Fruit fly (Drosophila melanogaster) whole organism, embryonic: ENCODE data around the gene CG34325.

Experiments
- CG10209 ChIP-seq: fragments of 200-800 bp; sonication (Bioruptor generic); optimal IDR thresholded peaks from 3 replicates; lab custom pipeline; 2017; ENCODE audit warnings: missing biosample characterization, mild to moderate bottlenecking, missing genetic modification characterization, missing genetic modification reagents
- CG11247 ChIP-seq: fragments of 200-800 bp; sonication (Bioruptor generic); IDR thresholded peaks from 2 replicates; pipeline ENCODE4 v1.3.6; 2022; ENCODE audit warnings: missing biosample characterization, missing genetic modification characterization
- CG11398 ChIP-seq: fragments of 200-800 bp; sonication (Bioruptor generic); optimal IDR thresholded peaks from 2 replicates; lab custom pipeline; 2016; ENCODE audit warnings: missing biosample characterization, missing genetic modification characterization
- CG12104 ChIP-seq: fragments of 200-800 bp; sonication (Bioruptor generic); optimal IDR thresholded peaks from 3 replicates; lab custom pipeline; 2016; ENCODE audit warnings: missing biosample characterization, missing genetic modification characterization
- CG1529 ChIP-seq: fragments of 200-800 bp; sonication (Bioruptor generic); optimal IDR thresholded peaks from 3 replicates; lab custom pipeline; 2018; ENCODE audit warnings: missing biosample characterization, missing genetic modification characterization
- CG1602 ChIP-seq: fragments of 200-800 bp; sonication (Bioruptor generic); optimal IDR thresholded peaks from 3 replicates; lab custom pipeline; 2016; ENCODE audit warnings: missing biosample characterization, missing genetic modification characterization
- CG17361 ChIP-seq: fragments of 200-800 bp; sonication (Bioruptor generic); IDR thresholded peaks from 3 replicates; pipeline ENCODE4 v1.3.6; 2022; ENCODE audit warnings: missing biosample characterization, missing genetic modification characterization
- CG17802 ChIP-seq: fragments of 200-800 bp; sonication (Bioruptor generic); optimal IDR thresholded peaks from 2 replicates; lab custom pipeline; 2018; ENCODE audit warnings: missing biosample characterization, mild to moderate bottlenecking, missing genetic modification characterization, moderate library complexity
- CG17829 ChIP-seq: fragments of 200-800 bp; optimal IDR thresholded peaks from 2 replicates; lab custom pipeline; 2019; ENCODE audit warnings: missing biosample characterization, mild to moderate bottlenecking, missing genetic modification characterization, moderate library complexity
- CG17912 ChIP-seq: fragments of 200-800 bp; sonication (Bioruptor generic); optimal IDR thresholded peaks from 2 replicates; lab custom pipeline; 2018; ENCODE audit warnings: missing biosample characterization, mild to moderate bottlenecking, missing genetic modification characterization
- CG18011 ChIP-seq: fragments of 200-800 bp; sonication (Bioruptor generic); optimal IDR thresholded peaks from 2 replicates; lab custom pipeline; 2017; ENCODE audit warnings: missing biosample characterization, missing genetic modification characterization, mild to moderate bottlenecking, moderate library complexity, missing genotype
- CG18599 ChIP-seq: fragments of 200-800 bp; sonication (Bioruptor generic); optimal IDR thresholded peaks from 3 replicates; lab custom pipeline; 2017; ENCODE audit warnings: missing biosample characterization, missing genetic modification characterization, mild to moderate bottlenecking, moderate library complexity, missing genetic modification reagents
- CG30403 ChIP-seq: fragments of 200-800 bp; sonication (Bioruptor generic); optimal IDR thresholded peaks from 3 replicates; lab custom pipeline; 2016; ENCODE audit warnings: missing biosample characterization, missing genetic modification characterization
- CG34224 ChIP-seq: fragments of 200-800 bp; sonication (Bioruptor generic); IDR thresholded peaks from 3 replicates; pipeline ENCODE4 v1.3.6; 2022; ENCODE audit warnings: missing biosample characterization, missing genetic modification characterization; ENCODE audit not compliant: partially characterized antibody
- CG34422 ChIP-seq: fragments of 200-800 bp; sonication (Bioruptor generic); IDR thresholded peaks from 3 replicates; pipeline ENCODE4 v1.3.6; 2022; ENCODE audit warnings: missing biosample characterization, missing genetic modification characterization
- CG4730 ChIP-seq: fragments of 200-800 bp; sonication (Bioruptor generic); IDR thresholded peaks from 2 replicates; pipeline ENCODE4 v1.3.6; 2022; ENCODE audit warnings: missing biosample characterization, missing genetic modification characterization
- CG6654 ChIP-seq: fragments of 200-800 bp; sonication (Bioruptor generic); optimal IDR thresholded peaks from 2 replicates; lab custom pipeline; 2017; ENCODE audit warnings: missing biosample characterization, mild to moderate bottlenecking, missing genetic modification characterization
- CG7271 ChIP-seq: fragments of 200-800 bp; sonication (Bioruptor generic); optimal IDR thresholded peaks from 2 replicates; lab custom pipeline; 2018; ENCODE audit warnings: missing biosample characterization, mild to moderate bottlenecking, missing genetic modification characterization, moderate library complexity
- CG7556 ChIP-seq: fragments of 200-800 bp; sonication (Bioruptor generic); optimal IDR thresholded peaks from 2 replicates; lab custom pipeline; 2017; ENCODE audit warnings: missing biosample characterization, mild to moderate bottlenecking, missing genetic modification characterization
- CG7786 ChIP-seq: fragments of 200-800 bp; sonication (Bioruptor generic); optimal IDR thresholded peaks from 2 replicates; lab custom pipeline; 2016; ENCODE audit warnings: missing biosample characterization, missing genetic modification characterization
- Doc3 ChIP-seq: fragments of 200-800 bp; sonication (Bioruptor generic); IDR thresholded peaks from 3 replicates; pipeline ENCODE4 v1.3.6; 2022; ENCODE audit warnings: missing biosample characterization, missing genetic modification characterization; ENCODE audit not compliant: partially characterized antibody
- E2f1 ChIP-seq: fragments of 200-800 bp; sonication (Bioruptor generic); IDR thresholded peaks from 2 replicates; pipeline ENCODE4 v1.3.6; 2022; ENCODE audit warnings: missing biosample characterization, missing genetic modification characterization
- Hr51 ChIP-seq, 2 experiments: fragments of 200-800 bp; sonication (Bioruptor generic); optimal IDR thresholded peaks; 2 replicates in 1 of 2; 3 replicates in 1 of 2; lab custom pipeline; 2016 to 2018; ENCODE audit warnings: missing biosample characterization in 2 of 2, missing genetic modification characterization in 2 of 2, mild to moderate bottlenecking in 1 of 2, moderate library complexity in 1 of 2
- Jarid2 ChIP-seq: fragments of 200-800 bp; sonication (Bioruptor generic); optimal IDR thresholded peaks from 3 replicates; lab custom pipeline; 2017; ENCODE audit warnings: mild to moderate bottlenecking, missing biosample characterization, missing genetic modification reagents, missing genetic modification characterization
- Lhr ChIP-seq: fragments of 200-800 bp; sonication (Bioruptor generic); optimal IDR thresholded peaks from 3 replicates; lab custom pipeline; 2017; ENCODE audit warnings: mild to moderate bottlenecking, missing biosample characterization, missing genetic modification reagents, missing genetic modification characterization
- Lim3 ChIP-seq: fragments of 200-800 bp; sonication (Bioruptor generic); IDR thresholded peaks from 2 replicates; pipeline ENCODE4 v1.3.6; 2022; ENCODE audit warnings: missing biosample characterization, missing genetic modification characterization
- Med ChIP-seq: fragments of 200-800 bp; sonication (Bioruptor generic); peaks from one replicate; lab custom pipeline; 2016; ENCODE audit warnings: missing biosample characterization, missing genetic modification characterization, mild to moderate bottlenecking, inconsistent platforms, moderate library complexity
- Neu2 ChIP-seq: fragments of 200-800 bp; sonication (Bioruptor generic); optimal IDR thresholded peaks from 3 replicates; lab custom pipeline; 2016; ENCODE audit warnings: missing biosample characterization, missing genetic modification characterization, borderline replicate concordance
- Opbp ChIP-seq: fragments of 200-800 bp; sonication (Bioruptor generic); IDR thresholded peaks from 3 replicates; pipeline ENCODE4 v1.3.6; 2022; ENCODE audit warnings: missing biosample characterization, missing genetic modification characterization; ENCODE audit not compliant: partially characterized antibody
- Ravus ChIP-seq: fragments of 200-800 bp; sonication (Bioruptor generic); IDR thresholded peaks from 2 replicates; pipeline ENCODE4 v1.3.6; 2022; ENCODE audit warnings: missing biosample characterization, missing genetic modification characterization
- Spps ChIP-seq: fragments of 200-800 bp; sonication (Bioruptor generic); optimal IDR thresholded peaks from 2 replicates; lab custom pipeline; 2018; ENCODE audit warnings: missing biosample characterization, mild to moderate bottlenecking, missing genetic modification characterization
- Sry-δ ChIP-seq: fragments of 200-800 bp; sonication (Bioruptor generic); optimal IDR thresholded peaks from 2 replicates; lab custom pipeline; 2016; ENCODE audit warnings: missing biosample characterization, missing genetic modification characterization
- Vsx1 ChIP-seq: fragments of 200-800 bp; sonication (Bioruptor generic); optimal IDR thresholded peaks from 2 replicates; lab custom pipeline; 2017; ENCODE audit warnings: missing biosample characterization, mild to moderate bottlenecking, missing genetic modification characterization, missing genetic modification reagents
- bsh ChIP-seq, 2 experiments: fragments of 200-800 bp; sonication (Bioruptor generic); optimal IDR thresholded peaks; 2 replicates each; lab custom pipeline; 2017 to 2018; ENCODE audit warnings: mild to moderate bottlenecking in 2 of 2, missing biosample characterization in 2 of 2, missing genetic modification characterization in 2 of 2, moderate library complexity in 1 of 2
- dimm ChIP-seq: fragments of 200-800 bp; sonication (Bioruptor generic); IDR thresholded peaks from 2 replicates; pipeline ENCODE4 v1.3.6; 2022; ENCODE audit warnings: missing biosample characterization, missing genetic modification characterization
- gfzf ChIP-seq: fragments of 200-800 bp; sonication (Bioruptor generic); optimal IDR thresholded peaks from 2 replicates; lab custom pipeline; 2016; ENCODE audit warnings: missing biosample characterization, mild to moderate bottlenecking, missing genetic modification characterization, moderate library complexity
- ken ChIP-seq: fragments of 200-800 bp; sonication (Bioruptor generic); IDR thresholded peaks from 3 replicates; pipeline ENCODE4 v1.3.6; 2022; ENCODE audit warnings: missing biosample characterization, missing genetic modification characterization
- knrl ChIP-seq: fragments of 200-800 bp; sonication (Bioruptor generic); IDR thresholded peaks from 3 replicates; pipeline ENCODE4 v1.3.6; 2022; ENCODE audit warnings: missing biosample characterization, missing genetic modification characterization; ENCODE audit not compliant: partially characterized antibody
- luna ChIP-seq: fragments of 200-800 bp; sonication (Bioruptor generic); optimal IDR thresholded peaks from 2 replicates; lab custom pipeline; 2016; ENCODE audit warnings: missing biosample characterization, missing genetic modification characterization
- nau ChIP-seq: fragments of 200-800 bp; sonication (Bioruptor generic); optimal IDR thresholded peaks from 3 replicates; lab custom pipeline; 2017; ENCODE audit warnings: missing biosample characterization, mild to moderate bottlenecking, missing genetic modification characterization, missing genetic modification reagents
- prd ChIP-seq, 3 experiments: fragments of >200 bp in 2 of 3; fragments of 200-800 bp in 1 of 3; sonication (Bioruptor generic) in 1 of 3; optimal IDR thresholded peaks in 2 of 3; IDR thresholded peaks in 1 of 3; 2 replicates in 2 of 3; 3 replicates in 1 of 3; pipeline versions ENCODE4 v1.3.6 to Lab custom; 2017 to 2022; ENCODE audit warnings: missing biosample characterization in 1 of 3, missing genetic modification characterization in 1 of 3
- sc ChIP-seq, 3 experiments: fragments of >200 bp in 2 of 3; fragments of 200-800 bp in 1 of 3; sonication (Bioruptor generic) in 1 of 3; optimal IDR thresholded peaks; 2 replicates in 2 of 3; 3 replicates in 1 of 3; lab custom pipeline; 2017; ENCODE audit warnings: mild to moderate bottlenecking in 1 of 3, missing biosample characterization in 1 of 3, missing genetic modification characterization in 1 of 3, missing genetic modification reagents in 1 of 3
- slbo ChIP-seq: fragments of 200-800 bp; sonication (Bioruptor generic); IDR thresholded peaks from 2 replicates; pipeline ENCODE4 v1.3.6; 2022; ENCODE audit warnings: missing biosample characterization, missing genetic modification characterization
- unc-4 ChIP-seq: fragments of 200-800 bp; sonication (Bioruptor generic); IDR thresholded peaks from 2 replicates; pipeline ENCODE4 v1.3.6; 2022; ENCODE audit warnings: missing biosample characterization, missing genetic modification characterization; ENCODE audit not compliant: partially characterized antibody
- vvl ChIP-seq: fragments of 200-800 bp; sonication (Bioruptor generic); IDR thresholded peaks from 2 replicates; pipeline ENCODE4 v1.3.6; 2022; ENCODE audit warnings: missing biosample characterization, missing genetic modification characterization
- zf30C ChIP-seq: fragments of 200-800 bp; sonication (Bioruptor generic); optimal IDR thresholded peaks from 3 replicates; lab custom pipeline; 2018; ENCODE audit warnings: missing biosample characterization, mild to moderate bottlenecking, missing genetic modification characterization

Gene CG34325

DNA sequence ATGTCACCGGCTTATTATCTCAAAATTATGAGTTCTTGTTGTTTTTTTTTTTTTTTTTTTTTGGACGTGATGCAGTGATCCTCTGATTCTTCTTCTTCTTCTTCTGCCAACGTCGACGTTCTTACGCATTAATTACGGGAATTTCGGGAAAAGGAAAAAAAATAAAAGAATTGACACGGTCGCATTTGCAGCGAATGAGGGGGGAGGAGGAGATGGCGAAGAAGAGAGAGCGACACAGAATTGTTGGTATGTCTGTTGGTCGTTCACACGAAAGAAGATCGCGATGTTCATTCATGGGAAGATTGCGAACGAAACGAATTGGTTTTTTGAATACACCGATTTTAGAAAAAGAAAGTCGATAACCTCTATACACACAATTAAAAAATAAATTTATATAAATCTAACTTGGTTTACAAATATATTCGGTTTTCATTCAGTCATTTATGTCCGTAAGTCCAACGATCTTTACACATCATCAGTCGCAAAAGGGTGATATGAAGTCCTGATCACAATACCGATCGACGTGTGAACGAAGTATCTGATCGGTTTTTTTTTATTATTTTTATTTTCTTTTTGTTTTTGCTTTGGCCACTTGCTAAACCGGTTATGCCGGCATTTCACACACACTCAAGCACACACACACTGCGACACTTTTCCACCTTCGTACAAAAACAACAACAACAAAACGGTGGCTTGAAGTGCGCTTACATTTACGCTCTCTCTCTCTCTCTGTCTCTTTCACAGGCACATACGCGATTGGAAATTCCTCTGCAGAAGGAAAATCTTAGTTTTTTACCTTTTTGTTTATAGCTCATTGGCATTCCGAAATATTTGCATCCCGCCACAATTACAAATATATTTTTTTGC, 29.7 kb upstream of the CG34325 start (continued):
- TF ChIP-seq CG6654 (GFP tag; lab: Kevin White, UChicago) (peak; percentile 54), CG18011 (no peak), Jarid2 (GFP tag; lab: Kevin White, UChicago) (no peak), Lim3 (GFP tag; lab: Robert Waterston, UW) (no peak), gfzf (no peak), Ravus (GFP tag; lab: Robert Waterston, UW) (no peak), slbo (GFP tag; lab: Robert Waterston, UW) (peak; percentile 42; the same call in 1 of the 2 replicates), CG34224 (GFP tag; lab: Robert Waterston, UW) (no peak), Spps (peak; percentile 63), prd (optimal IDR thresholded peaks at IDR 0.05; lab: Kevin White, UChicago) (no peak), prd (GFP tag; IDR thresholded peaks at IDR 0.05; lab: Robert Waterston, UW) (peak; percentile 62), CG30403 (GFP tag; lab: Kevin White, UChicago) (peak; percentile 66), CG12104 (GFP tag; lab: Kevin White, UChicago) (peak; percentile 65), CG1602 (GFP tag; lab: Kevin White, UChicago) (peak; percentile 29), vvl (GFP tag; lab: Robert Waterston, UW) (peak; percentile 65), luna (GFP tag; lab: Kevin White, UChicago) (no peak), CG18599 (GFP tag; lab: Kevin White, UChicago) (peak; percentile 77), knrl (no peak), zf30C (no peak), CG17361 (GFP tag; lab: Robert Waterston, UW) (peak; percentile 79), CG11247 (GFP tag; lab: Robert Waterston, UW) (no peak), unc-4 (GFP tag; lab: Robert Waterston, UW) (no peak), Hr51 (GFP tag; optimal IDR thresholded peaks at IDR 0.05; lab: Kevin White, UChicago) (peak in 1 of 2 experiments; percentile 81), nau (GFP tag; lab: Kevin White, UChicago) (peak; percentile 52), bsh (GFP tag; optimal IDR thresholded peaks at IDR 0.05; lab: Kevin White, UChicago) (peak; percentile 77 to 97), sc (optimal IDR thresholded peaks at IDR 0.05; lab: Kevin White, UChicago) (no peak), sc (GFP tag; optimal IDR thresholded peaks at IDR 0.05; lab: Kevin White, UChicago) (peak; percentile 61), Med (peak; percentile 85), CG17912 (no peak), CG4730 (GFP tag; lab: Robert Waterston, UW) (peak; percentile 35), CG1529 (GFP tag; lab: Kevin White, UChicago) (peak; percentile 50), CG34422 (GFP tag; lab: Robert Waterston, UW) (no peak), CG7556 (GFP tag; lab: Kevin White, UChicago) (peak; percentile 78), Sry-δ (GFP tag; lab: Kevin White, UChicago) (no peak), Neu2 (GFP tag; lab: Kevin White, UChicago) (no peak), CG7786 (GFP tag; lab: Kevin White, UChicago) (no peak), Opbp (GFP tag; lab: Robert Waterston, UW) (no peak), dimm (GFP tag; lab: Robert Waterston, UW) (0 out of 2 replicates have a peak, but pooled peaks have one; percentile 8), CG11398 (GFP tag; lab: Kevin White, UChicago) (no peak), Vsx1 (GFP tag; lab: Kevin White, UChicago) (peak; percentile 62), E2f1 (peak; percentile 55), Doc3 (no peak), CG7271 (tag; lab: Kevin White, UChicago) (no peak), ken (GFP tag; lab: Robert Waterston, UW) (peak; percentile 35; the same call in 1 of the 3 replicates), CG17829 (tag; lab: Kevin White, UChicago) (peak; percentile 87), Lhr (peak; percentile 29), CG17802 (tag; lab: Kevin White, UChicago) (no peak), CG10209 (GFP tag; lab: Kevin White, UChicago) (peak; percentile 64)
